Fruit fly (Drosophila melanogaster) whole organism, embryonic: ENCODE results near the gene Slob.

ENCODE experiments used
- Aef1 ChIP-seq: fragments of 200-800 bp; sonication (Bioruptor generic); IDR thresholded peaks from 3 replicates; pipeline ENCODE4 v1.3.6; 2022; ENCODE audit warnings: missing biosample characterization, missing genetic modification characterization
- Asciz ChIP-seq: fragments of 200-800 bp; sonication (Bioruptor generic); optimal IDR thresholded peaks from 2 replicates; lab custom pipeline; 2017; ENCODE audit warnings: missing biosample characterization, mild to moderate bottlenecking, missing genetic modification characterization, missing genetic modification reagents
- B-H2 ChIP-seq: fragments of 200-800 bp; sonication (Bioruptor generic); optimal IDR thresholded peaks from 2 replicates; lab custom pipeline; 2018; ENCODE audit warnings: missing biosample characterization, mild to moderate bottlenecking, missing genetic modification characterization
- CG11085 ChIP-seq: fragments of 200-800 bp; sonication (Bioruptor generic); IDR thresholded peaks from 2 replicates; pipeline ENCODE4 v1.3.6; 2022; ENCODE audit warnings: missing biosample characterization, missing genetic modification characterization
- CG11093 ChIP-seq: fragments of 200-800 bp; sonication (Bioruptor generic); IDR thresholded peaks from 3 replicates; pipeline ENCODE4 v1.3.6; 2022; ENCODE audit warnings: missing biosample characterization, missing genetic modification characterization
- CG11247 ChIP-seq: fragments of 200-800 bp; sonication (Bioruptor generic); IDR thresholded peaks from 2 replicates; pipeline ENCODE4 v1.3.6; 2022; ENCODE audit warnings: missing biosample characterization, missing genetic modification characterization
- CG11456 ChIP-seq: fragments of 200-800 bp; sonication (Bioruptor generic); IDR thresholded peaks from 3 replicates; pipeline ENCODE4 v1.3.6; 2022; ENCODE audit warnings: missing biosample characterization, missing genetic modification characterization
- CG12219 ChIP-seq: fragments of 200-800 bp; sonication (Bioruptor generic); optimal IDR thresholded peaks from 3 replicates; lab custom pipeline; 2018; ENCODE audit warnings: missing biosample characterization, mild to moderate bottlenecking, missing genetic modification characterization
- CG17912 ChIP-seq: fragments of 200-800 bp; sonication (Bioruptor generic); optimal IDR thresholded peaks from 2 replicates; lab custom pipeline; 2018; ENCODE audit warnings: missing biosample characterization, mild to moderate bottlenecking, missing genetic modification characterization
- CG2889 ChIP-seq: fragments of 200-800 bp; sonication (Bioruptor generic); IDR thresholded peaks from 3 replicates; pipeline ENCODE4 v1.3.6; 2022; ENCODE audit warnings: missing biosample characterization, missing genetic modification characterization
- CG30403 ChIP-seq: fragments of 200-800 bp; sonication (Bioruptor generic); optimal IDR thresholded peaks from 3 replicates; lab custom pipeline; 2016; ENCODE audit warnings: missing biosample characterization, missing genetic modification characterization
- CG31388 ChIP-seq: fragments of 200-800 bp; sonication (Bioruptor generic); optimal IDR thresholded peaks from 2 replicates; lab custom pipeline; 2016; ENCODE audit warnings: missing biosample characterization, missing genetic modification characterization
- CG42726 ChIP-seq: fragments of 200-800 bp; sonication (Bioruptor generic); IDR thresholded peaks from 2 replicates; pipeline ENCODE4 v1.3.6; 2022; ENCODE audit warnings: missing biosample characterization, missing genetic modification characterization; ENCODE audit not compliant: partially characterized antibody
- CG4707 ChIP-seq: fragments of 200-800 bp; sonication (Bioruptor generic); optimal IDR thresholded peaks from 2 replicates; lab custom pipeline; 2018; ENCODE audit warnings: missing biosample characterization, mild to moderate bottlenecking, missing genetic modification characterization, moderate library complexity
- CG6654 ChIP-seq: fragments of 200-800 bp; sonication (Bioruptor generic); optimal IDR thresholded peaks from 2 replicates; lab custom pipeline; 2017; ENCODE audit warnings: missing biosample characterization, mild to moderate bottlenecking, missing genetic modification characterization
- CG6689 ChIP-seq: fragments of 200-800 bp; sonication (Bioruptor generic); IDR thresholded peaks from 2 replicates; pipeline ENCODE4 v1.3.6; 2022; ENCODE audit warnings: missing biosample characterization, missing genetic modification characterization
- CG6791 ChIP-seq: fragments of 200-800 bp; sonication (Bioruptor generic); IDR thresholded peaks from 3 replicates; pipeline ENCODE4 v1.3.6; 2022; ENCODE audit warnings: missing biosample characterization, missing genetic modification characterization; ENCODE audit not compliant: partially characterized antibody
- CG8388 ChIP-seq: fragments of 200-800 bp; sonication (Bioruptor generic); optimal IDR thresholded peaks from 2 replicates; lab custom pipeline; 2019; ENCODE audit warnings: missing biosample characterization, mild to moderate bottlenecking, missing genetic modification characterization, moderate library complexity
- CG8765 ChIP-seq: fragments of 200-800 bp; sonication (Bioruptor generic); IDR thresholded peaks from 2 replicates; pipeline ENCODE4 v1.3.6; 2022; ENCODE audit warnings: missing biosample characterization, missing genetic modification characterization
- CG9876 ChIP-seq: fragments of 200-800 bp; sonication (Bioruptor generic); optimal IDR thresholded peaks from 2 replicates; lab custom pipeline; 2016; ENCODE audit warnings: missing biosample characterization, missing genetic modification characterization
- Camta ChIP-seq: fragments of 200-800 bp; sonication (Bioruptor generic); optimal IDR thresholded peaks from 2 replicates; lab custom pipeline; 2016; ENCODE audit warnings: missing biosample characterization, missing genetic modification characterization
- Dp ChIP-seq: fragments of 200-800 bp; sonication (Bioruptor generic); optimal IDR thresholded peaks from 2 replicates; lab custom pipeline; 2018; ENCODE audit warnings: missing biosample characterization, mild to moderate bottlenecking, missing genetic modification characterization, moderate library complexity
- E2f1 ChIP-seq: fragments of 200-800 bp; sonication (Bioruptor generic); IDR thresholded peaks from 2 replicates; pipeline ENCODE4 v1.3.6; 2022; ENCODE audit warnings: missing biosample characterization, missing genetic modification characterization
- HmgD ChIP-seq: fragments of 200-800 bp; sonication (Bioruptor generic); optimal IDR thresholded peaks from 3 replicates; lab custom pipeline; 2016; ENCODE audit warnings: missing biosample characterization, missing genetic modification characterization
- HmgZ ChIP-seq: fragments of 200-800 bp; sonication (Bioruptor generic); optimal IDR thresholded peaks from 2 replicates; lab custom pipeline; 2018; ENCODE audit warnings: missing biosample characterization, mild to moderate bottlenecking, missing genetic modification characterization
- Lim3 ChIP-seq: fragments of 200-800 bp; sonication (Bioruptor generic); IDR thresholded peaks from 2 replicates; pipeline ENCODE4 v1.3.6; 2022; ENCODE audit warnings: missing biosample characterization, missing genetic modification characterization
- Xrp1 ChIP-seq: fragments of 200-800 bp; sonication (Bioruptor generic); IDR thresholded peaks from 2 replicates; pipeline ENCODE4 v1.3.6; 2022; ENCODE audit warnings: missing biosample characterization, missing genetic modification characterization
- caup ChIP-seq: fragments of 200-800 bp; sonication (Bioruptor generic); optimal IDR thresholded peaks from 3 replicates; lab custom pipeline; 2017; ENCODE audit warnings: missing biosample characterization, mild to moderate bottlenecking, missing genetic modification characterization, moderate library complexity; ENCODE audit not compliant: severe bottlenecking
- chm ChIP-seq: fragments of 200-800 bp; sonication (Bioruptor generic); IDR thresholded peaks from 2 replicates; pipeline ENCODE4 v1.3.6; 2022; ENCODE audit warnings: missing biosample characterization, missing genetic modification characterization
- dm ChIP-seq: fragments of 200-800 bp; sonication (Bioruptor generic); optimal IDR thresholded peaks from 3 replicates; lab custom pipeline; 2016; ENCODE audit warnings: missing biosample characterization, missing genetic modification characterization
- dmrt11E ChIP-seq: fragments of 200-800 bp; sonication (Bioruptor generic); optimal IDR thresholded peaks from 3 replicates; lab custom pipeline; 2018; ENCODE audit warnings: missing biosample characterization, mild to moderate bottlenecking, missing genetic modification characterization, moderate library complexity
- dysf ChIP-seq: fragments of 200-800 bp; sonication (Bioruptor generic); IDR thresholded peaks from 3 replicates; pipeline ENCODE4 v1.3.6; 2022; ENCODE audit warnings: missing biosample characterization, missing genetic modification characterization
- eve ChIP-seq, 2 experiments: fragments of >200 bp; optimal IDR thresholded peaks; 2 replicates each; lab custom pipeline; 2017; ENCODE audit warnings: missing biosample characterization in 2 of 2, missing genetic modification characterization in 2 of 2
- fu2 ChIP-seq: fragments of 200-800 bp; sonication (Bioruptor generic); optimal IDR thresholded peaks from 2 replicates; lab custom pipeline; 2016; ENCODE audit warnings: missing biosample characterization, missing genetic modification characterization
- lilli ChIP-seq: fragments of 200-800 bp; sonication (Bioruptor generic); optimal IDR thresholded peaks from 3 replicates; lab custom pipeline; 2016; ENCODE audit warnings: missing biosample characterization, missing genetic modification characterization
- lov ChIP-seq, 2 experiments: fragments of 200-800 bp in 1 of 2; fragments of >200 bp in 1 of 2; sonication (Bioruptor generic) in 1 of 2; IDR thresholded peaks in 1 of 2; optimal IDR thresholded peaks in 1 of 2; 2 replicates in 1 of 2; 3 replicates in 1 of 2; pipeline versions ENCODE4 v1.3.6 to Lab custom; 2017 to 2022; ENCODE audit warnings: missing biosample characterization in 1 of 2, missing genetic modification characterization in 1 of 2
- nau ChIP-seq: fragments of 200-800 bp; sonication (Bioruptor generic); optimal IDR thresholded peaks from 3 replicates; lab custom pipeline; 2017; ENCODE audit warnings: missing biosample characterization, mild to moderate bottlenecking, missing genetic modification characterization, missing genetic modification reagents
- onecut ChIP-seq: fragments of 200-800 bp; sonication (Bioruptor generic); IDR thresholded peaks from 2 replicates; pipeline ENCODE4 v1.3.6; 2022; ENCODE audit warnings: missing biosample characterization, missing genetic modification characterization
- pan ChIP-seq, 4 experiments: fragments of >200 bp in 3 of 4; fragments of 200-800 bp in 1 of 4; sonication (Bioruptor generic) in 1 of 4; optimal IDR thresholded peaks in 3 of 4; IDR thresholded peaks in 1 of 4; 2 replicates each; pipeline versions ENCODE4 v1.3.6 to Lab custom; 2017 to 2022; ENCODE audit warnings: missing biosample characterization in 2 of 4, missing genetic modification characterization in 2 of 4, mixed read lengths in 1 of 4
- peb ChIP-seq: fragments of 200-800 bp; sonication (Bioruptor generic); IDR thresholded peaks from 2 replicates; pipeline ENCODE4 v1.3.6; 2022; ENCODE audit warnings: missing biosample characterization, missing genetic modification characterization
- prd ChIP-seq, 3 experiments: fragments of >200 bp in 2 of 3; fragments of 200-800 bp in 1 of 3; sonication (Bioruptor generic) in 1 of 3; optimal IDR thresholded peaks in 2 of 3; IDR thresholded peaks in 1 of 3; 2 replicates in 2 of 3; 3 replicates in 1 of 3; pipeline versions ENCODE4 v1.3.6 to Lab custom; 2017 to 2022; ENCODE audit warnings: missing biosample characterization in 1 of 3, missing genetic modification characterization in 1 of 3
- schlank ChIP-seq: fragments of 200-800 bp; sonication (Bioruptor generic); optimal IDR thresholded peaks from 2 replicates; lab custom pipeline; 2018; ENCODE audit warnings: missing biosample characterization, mild to moderate bottlenecking, missing genetic modification characterization
- shn ChIP-seq: fragments of 200-800 bp; sonication (Bioruptor generic); optimal IDR thresholded peaks from 3 replicates; lab custom pipeline; 2016; ENCODE audit warnings: missing biosample characterization, missing genetic modification characterization
- sim ChIP-seq: fragments of 200-800 bp; sonication (Bioruptor generic); IDR thresholded peaks from 2 replicates; pipeline ENCODE4 v1.3.6; 2022; ENCODE audit warnings: missing biosample characterization, missing genetic modification characterization
- so ChIP-seq: fragments of 200-800 bp; sonication (Bioruptor generic); IDR thresholded peaks from 3 replicates; pipeline ENCODE4 v1.3.6; 2022; ENCODE audit warnings: missing biosample characterization, missing genetic modification characterization
- ssp ChIP-seq: fragments of 200-800 bp; sonication (Bioruptor generic); IDR thresholded peaks from 2 replicates; pipeline ENCODE4 v1.3.6; 2022; ENCODE audit warnings: missing biosample characterization, missing genetic modification characterization
- stwl ChIP-seq: fragments of 200-800 bp; sonication (Bioruptor generic); optimal IDR thresholded peaks from 3 replicates; lab custom pipeline; 2018; ENCODE audit warnings: missing biosample characterization, mild to moderate bottlenecking, missing genetic modification characterization, moderate library complexity
- vvl ChIP-seq: fragments of 200-800 bp; sonication (Bioruptor generic); IDR thresholded peaks from 2 replicates; pipeline ENCODE4 v1.3.6; 2022; ENCODE audit warnings: missing biosample characterization, missing genetic modification characterization

The Slob gene

dm6 chr2L:7641606-7642190 lies 33.2 kb downstream of the Slob start (continued):
- TF ChIP-seq CG42726 (GFP tag; lab: Robert Waterston, UW) (peak; percentile 62; the same call in 1 of the 2 replicates), CG8388 (peak; percentile 61), CG12219 (peak; percentile 69), stwl (tag; lab: Kevin White, UChicago) (peak; percentile 80), onecut (GFP tag; lab: Robert Waterston, UW) (peak; percentile 75), CG11247 (GFP tag; lab: Robert Waterston, UW) (peak; percentile 88), sim (GFP tag; lab: Robert Waterston, UW) (peak; percentile 38; the same call in 1 of the 2 replicates), CG6791 (GFP tag; lab: Robert Waterston, UW) (no peak), CG9876 (GFP tag; lab: Kevin White, UChicago) (peak; percentile 98), CG8765 (GFP tag; lab: Robert Waterston, UW) (peak; percentile 62; the same call in 1 of the 2 replicates), schlank (tag; lab: Kevin White, UChicago) (peak; percentile 57), CG11093 (GFP tag; lab: Robert Waterston, UW) (0 out of 3 replicates have a peak, but pooled peaks have one; percentile 8), CG17912 (peak; percentile 45), CG4707 (peak; percentile 81), dm (GFP tag; lab: Kevin White, UChicago) (peak; percentile 61), ssp (GFP tag; lab: Robert Waterston, UW) (peak; percentile 67), prd (optimal IDR thresholded peaks at IDR 0.05; lab: Kevin White, UChicago) (no peak), prd (GFP tag; IDR thresholded peaks at IDR 0.05; lab: Robert Waterston, UW) (peak; percentile 59; the same call in 1 of the 3 replicates), CG2889 (peak; percentile 74; the same call in 2 of the 3 replicates), lilli (GFP tag; lab: Kevin White, UChicago) (peak; percentile 81), so (GFP tag; lab: Robert Waterston, UW) (peak; percentile 76), B-H2 (peak; percentile 78), vvl (GFP tag; lab: Robert Waterston, UW) (peak; percentile 92), Dp (peak; percentile 49), Aef1 (GFP tag; lab: Robert Waterston, UW) (peak; percentile 77), caup (GFP tag; lab: Kevin White, UChicago) (peak; percentile 26), CG31388 (GFP tag; lab: Kevin White, UChicago) (no peak), Xrp1 (GFP tag; lab: Robert Waterston, UW) (0 out of 2 replicates have a peak, but pooled peaks have one; percentile 23), shn (GFP tag; lab: Kevin White, UChicago) (peak; percentile 95), pan (optimal IDR thresholded peaks at IDR 0.05; lab: Kevin White, UChicago) (no peak), pan (GFP tag; optimal IDR thresholded peaks at IDR 0.05 in 1 of 2, IDR thresholded peaks at IDR 0.05 in 1 of 2) (peak in 1 of 2 experiments; percentile 80), eve (GFP tag; optimal IDR thresholded peaks at IDR 0.05; lab: Kevin White, UChicago) (no peak), CG6654 (GFP tag; lab: Kevin White, UChicago) (no peak), dysf (GFP tag; lab: Robert Waterston, UW) (peak; percentile 85), nau (GFP tag; lab: Kevin White, UChicago) (no peak), E2f1 (GFP tag; lab: Robert Waterston, UW) (peak; percentile 59), CG11085 (GFP tag; lab: Robert Waterston, UW) (peak; percentile 90), Asciz (GFP tag; lab: Kevin White, UChicago) (no peak), HmgD (GFP tag; lab: Kevin White, UChicago) (peak; percentile 98), CG30403 (peak; percentile 86), peb (GFP tag; lab: Robert Waterston, UW) (peak; percentile 28; the same call in 1 of the 2 replicates), Lim3 (peak; percentile 59; the same call in 1 of the 2 replicates), chm (GFP tag; lab: Robert Waterston, UW) (peak; percentile 91), HmgZ (tag; lab: Kevin White, UChicago) (peak; percentile 91), fu2 (peak; percentile 94), Camta (GFP tag; lab: Kevin White, UChicago) (peak; percentile 86), CG11456 (peak; percentile 97), dmrt11E (tag; lab: Kevin White, UChicago) (peak; percentile 50), CG6689 (GFP tag; lab: Robert Waterston, UW) (peak; percentile 58), lov (optimal IDR thresholded peaks at IDR 0.05; lab: Kevin White, UChicago) (no peak), lov (GFP tag; IDR thresholded peaks at IDR 0.05; lab: Robert Waterston, UW) (peak; percentile 90)
